Worm (Caenorhabditis elegans) whole organism, late embryonic: ENCODE results near the gene C14A11.6.

ENCODE experiments used
- K09A11.1 ChIP-seq: sonication (generic microtip); optimal IDR thresholded peaks from 2 replicates; lab custom pipeline; 2017; ENCODE audit warnings: antibody characterized with exemption, mild to moderate bottlenecking, missing genetic modification characterization, missing compliant biosample characterization; ENCODE audit not compliant: insufficient read depth
- T23F11.4 ChIP-seq: fragments of 200-800 bp; sonication (Bioruptor generic); optimal IDR thresholded peaks from 2 replicates; lab custom pipeline; 2018; ENCODE audit warnings: mild to moderate bottlenecking, missing genetic modification characterization, missing compliant biosample characterization
- ahr-1 ChIP-seq: sonication (generic microtip); optimal IDR thresholded peaks from 2 replicates; lab custom pipeline; 2016; ENCODE audit warnings: missing genetic modification characterization, missing compliant biosample characterization
- ama-1 ChIP-seq: fragments of 150-350 bp; optimal IDR thresholded peaks from 2 replicates; lab custom pipeline; 2014
- ceh-22 ChIP-seq: sonication (generic microtip); optimal IDR thresholded peaks from 2 replicates; lab custom pipeline; 2017; ENCODE audit warnings: missing biosample characterization, missing genetic modification characterization
- ceh-31 ChIP-seq: sonication (generic microtip); optimal IDR thresholded peaks from 2 replicates; lab custom pipeline; 2016; ENCODE audit warnings: missing genetic modification characterization, missing compliant biosample characterization
- ceh-45 ChIP-seq: fragments of 200-800 bp; sonication (Bioruptor generic); IDR thresholded peaks from 2 replicates; pipeline ENCODE4 v1.3.6; 2022; ENCODE audit warnings: missing genetic modification reagents, missing genetic modification characterization, missing compliant biosample characterization
- ceh-6 ChIP-seq: fragments of 200-800 bp; sonication (Bioruptor generic); optimal IDR thresholded peaks from 2 replicates; lab custom pipeline; 2018; ENCODE audit warnings: mild to moderate bottlenecking, missing genetic modification characterization, missing compliant biosample characterization
- che-1 ChIP-seq: sonication (generic microtip); optimal IDR thresholded peaks from 2 replicates; lab custom pipeline; 2016; ENCODE audit warnings: mild to moderate bottlenecking, missing genetic modification characterization, missing compliant biosample characterization
- elt-4 ChIP-seq: sonication (generic microtip); optimal IDR thresholded peaks from 2 replicates; lab custom pipeline; 2016; ENCODE audit warnings: missing genetic modification characterization, missing compliant biosample characterization
- fkh-6 ChIP-seq: sonication (generic microtip); optimal IDR thresholded peaks from 2 replicates; lab custom pipeline; 2016; ENCODE audit warnings: missing genetic modification characterization, missing compliant biosample characterization
- gmeb-2 ChIP-seq: sonication (generic microtip); optimal IDR thresholded peaks from 2 replicates; lab custom pipeline; 2016; ENCODE audit warnings: missing genetic modification characterization, inconsistent platforms, missing compliant biosample characterization
- hlh-15 ChIP-seq: sonication (generic microtip); optimal IDR thresholded peaks from 2 replicates; lab custom pipeline; 2016; ENCODE audit warnings: missing genetic modification characterization, missing compliant biosample characterization
- lin-11 ChIP-seq: fragments of 200-800 bp; sonication (Bioruptor generic); optimal IDR thresholded peaks from 2 replicates; lab custom pipeline; 2018; ENCODE audit warnings: mild to moderate bottlenecking, missing genetic modification characterization, missing compliant biosample characterization
- mec-3 ChIP-seq: sonication (generic microtip); optimal IDR thresholded peaks from 2 replicates; lab custom pipeline; 2016; ENCODE audit warnings: borderline replicate concordance, missing genetic modification characterization, missing compliant biosample characterization
- npax-4 ChIP-seq: sonication (generic microtip); optimal IDR thresholded peaks from 2 replicates; lab custom pipeline; 2016; ENCODE audit warnings: missing genetic modification characterization, missing compliant biosample characterization
- pha-4 ChIP-seq: fragments of 150-350 bp; optimal IDR thresholded peaks from 2 replicates; lab custom pipeline; 2018; ENCODE audit warnings: missing biosample characterization, missing genetic modification reagents, missing genetic modification characterization
- pros-1 ChIP-seq: fragments of 150-350 bp; optimal IDR thresholded peaks from 2 replicates; lab custom pipeline; 2014; ENCODE audit warnings: missing biosample characterization, missing genetic modification reagents, missing genetic modification characterization
- sdc-2 ChIP-seq: sonication (generic microtip); optimal IDR thresholded peaks from 2 replicates; lab custom pipeline; 2016; ENCODE audit warnings: missing genotype, missing genetic modification characterization, missing compliant biosample characterization
- syd-9 ChIP-seq: sonication (generic microtip); optimal IDR thresholded peaks from 2 replicates; lab custom pipeline; 2016; ENCODE audit warnings: mild to moderate bottlenecking, missing genetic modification characterization, moderate library complexity, missing compliant biosample characterization
- tbx-2 ChIP-seq: sonication (generic microtip); optimal IDR thresholded peaks from 2 replicates; lab custom pipeline; 2016; ENCODE audit warnings: missing genetic modification characterization, missing compliant biosample characterization
- unc-3 ChIP-seq, 2 experiments: fragments of 200-800 bp in 1 of 2; sonication (Bioruptor generic) in 1 of 2; sonication (generic microtip) in 1 of 2; conservative IDR thresholded peaks in 1 of 2; optimal IDR thresholded peaks in 1 of 2; 2 replicates each; pipeline versions ENCODE4 v1.3.6 to Lab custom; 2016 to 2022; ENCODE audit warnings: missing compliant biosample characterization in 2 of 2, missing genetic modification characterization in 2 of 2, missing genetic modification reagents in 1 of 2
- unc-42 ChIP-seq: sonication (generic microtip); optimal IDR thresholded peaks from 2 replicates; lab custom pipeline; 2016; ENCODE audit warnings: missing genotype, missing genetic modification characterization, missing compliant biosample characterization
- unc-55 ChIP-seq: sonication (generic microtip); optimal IDR thresholded peaks from 2 replicates; lab custom pipeline; 2017; ENCODE audit warnings: missing biosample characterization, missing genetic modification reagents, missing genetic modification characterization

Gene C14A11.6

ce11 chrX:2777973-2778372 lies 36.0 kb downstream of the C14A11.6 start:
- TF ChIP-seq K09A11.1 = no peak
- peak; percentile 37 for TF ChIP-seq unc-42 (tag; lab: Kevin White, UChicago)
- peak; percentile 4 for TF ChIP-seq ceh-31 (tag; lab: Kevin White, UChicago)

DNA sequence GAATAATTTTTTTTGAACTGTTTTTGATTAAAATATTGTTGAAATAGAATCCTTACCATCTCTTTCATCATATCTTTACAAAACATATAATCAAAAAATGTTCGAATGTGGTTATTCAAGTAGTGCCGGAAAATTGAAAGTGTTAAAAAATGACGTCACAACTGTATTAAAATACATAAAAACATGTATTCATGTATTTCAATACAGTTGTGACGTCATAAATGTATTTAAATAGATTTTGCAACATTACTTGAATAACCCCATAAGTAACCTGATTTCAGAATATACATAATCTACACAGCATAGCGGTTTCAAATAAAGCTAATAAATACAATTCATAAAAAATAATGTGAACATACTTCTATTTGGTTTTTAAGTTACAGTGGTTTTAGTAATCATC lies 37.0 kb downstream of the C14A11.6 start:
- TF ChIP-seq elt-4 (tag; lab: Kevin White, UChicago) = no peak
- no peak for TF ChIP-seq ceh-6 (GFP tag; lab: Kevin White, UChicago)
- no peak for TF ChIP-seq che-1 (tag; lab: Kevin White, UChicago)
- no peak for TF ChIP-seq tbx-2 (tag; lab: Kevin White, UChicago)
- TF ChIP-seq pha-4 (tag; lab: Kevin White, UChicago) = no peak
- no peak for TF ChIP-seq hlh-15 (tag; lab: Kevin White, UChicago)
- TF ChIP-seq lin-11 (tag; lab: Kevin White, UChicago) = no peak
- no peak for TF ChIP-seq sdc-2
- no peak for TF ChIP-seq pros-1
- no peak for TF ChIP-seq fkh-6
- TF ChIP-seq unc-55 (GFP tag; lab: Kevin White, UChicago) = no peak
- no peak for TF ChIP-seq ahr-1 (tag; lab: Kevin White, UChicago)
- TF ChIP-seq gmeb-2 (tag; lab: Kevin White, UChicago) = no peak
- no peak for TF ChIP-seq syd-9
- no peak for TF ChIP-seq T23F11.4 (GFP tag; lab: Kevin White, UChicago)
- TF ChIP-seq, all 69 proteins: peak for 0

DNA sequence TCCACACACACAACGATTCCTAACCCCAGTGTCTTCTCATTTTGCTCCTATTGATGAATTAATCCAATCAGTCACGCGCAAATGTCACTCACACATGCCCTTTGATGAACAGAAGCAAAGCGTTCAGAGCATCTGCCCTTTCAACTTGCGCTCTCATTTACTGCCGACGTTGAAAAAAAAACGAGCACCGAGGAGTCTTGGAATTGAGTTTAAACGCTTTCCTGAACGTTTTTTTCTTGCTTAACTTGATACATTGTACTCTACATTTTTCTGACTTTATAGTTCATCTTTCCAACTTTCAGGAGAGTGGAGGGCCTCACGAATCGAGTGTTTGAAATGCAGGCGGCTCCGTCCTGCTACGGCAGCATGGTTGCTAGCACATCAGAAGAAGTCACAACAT lies 42.2 kb downstream of the C14A11.6 start, which contains the start of gene cgef-1:
Gene cgef-1, plus strand, starts transcription at position 301 of the 400 bp plus-strand sequence.
- TF ChIP-seq unc-42 (tag; lab: Kevin White, UChicago) = peak; percentile 39
- TF ChIP-seq ceh-45 = no peak
- TF ChIP-seq ama-1 = no peak
- no peak for TF ChIP-seq npax-4 (tag; lab: Kevin White, UChicago)
- no peak for TF ChIP-seq mec-3

DNA sequence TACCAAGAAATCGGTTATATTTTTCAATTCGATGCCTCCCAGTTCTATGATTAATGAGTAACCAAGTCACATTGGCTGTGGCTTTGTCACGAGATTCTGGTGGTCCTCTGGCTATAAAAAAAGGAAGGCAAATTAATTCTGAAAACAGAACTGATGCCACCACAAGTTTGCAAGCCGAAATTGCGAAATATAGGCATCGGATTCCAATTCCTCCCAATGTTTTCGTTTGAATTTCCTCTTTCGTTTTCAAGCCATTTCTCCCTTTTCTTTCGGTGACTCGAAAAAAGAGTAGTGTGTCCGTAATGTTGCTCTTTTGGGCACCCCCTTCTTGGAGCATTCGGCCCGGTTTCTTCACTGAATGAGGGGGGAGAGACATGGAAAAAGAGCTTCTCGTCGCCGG lies 44.3 kb downstream of the C14A11.6 start, which contains the start of gene F55F1.2:
Gene F55F1.2, minus strand, starts transcription at position 376 of the 400 bp plus-strand sequence.
- TF ChIP-seq unc-42 (tag; lab: Kevin White, UChicago) (peak; percentile 24), ceh-22 (no peak)
- TF ChIP-seq, all 69 proteins: peak for 1

- TF ChIP-seq pha-4 (tag; lab: Kevin White, UChicago) (no peak), unc-42 (tag; lab: Kevin White, UChicago) (peak; percentile 76)
Measured at ce11 chrX:2764278-2764677, 49.7 kb downstream of the C14A11.6 start.

ce11 chrX:2763476-2764268 lies 50.3 kb downstream of the C14A11.6 start, which contains the start of gene unc-2:
unc-2 (minus strand) TSS chrX:2763526.
- TF ChIP-seq unc-3 (GFP tag; conservative IDR thresholded peaks at IDR 0.05; lab: Robert Waterston, UW) (no peak), unc-3 (tag; optimal IDR thresholded peaks at IDR 0.05; lab: Kevin White, UChicago) (no peak), lin-11 (tag; lab: Kevin White, UChicago) (no peak), ceh-6 (GFP tag; lab: Kevin White, UChicago) (no peak)
